Worm (Caenorhabditis elegans) whole organism, young adult: ENCODE measurements around the gene H34I24.1.
A peak's percentile ranks its signal among the peaks of the same experiment; 100 is the strongest.

Experiments
- C06A6.2 ChIP-seq: fragments of 200-800 bp; sonication (Bioruptor generic); conservative IDR thresholded peaks from 2 replicates; pipeline ENCODE4 v1.3.6; 2022; ENCODE audit warnings: missing genetic modification characterization, missing compliant biosample characterization
- D2030.7 ChIP-seq: fragments of 200-800 bp; sonication (Bioruptor generic); IDR thresholded peaks from 2 replicates; pipeline ENCODE4 v1.3.6; 2022; ENCODE audit warnings: missing genetic modification reagents, missing genetic modification characterization, missing compliant biosample characterization
- F22D6.2 ChIP-seq: sonication (generic microtip); optimal IDR thresholded peaks from 2 replicates; lab custom pipeline; 2016; ENCODE audit warnings: mild to moderate bottlenecking, missing genetic modification characterization, missing compliant biosample characterization
- F23B12.7 ChIP-seq: sonication (generic microtip); optimal IDR thresholded peaks from 2 replicates; lab custom pipeline; 2017; ENCODE audit warnings: missing genetic modification characterization, mild to moderate bottlenecking, missing compliant biosample characterization, antibody characterized with exemption, moderate library complexity; ENCODE audit not compliant: insufficient read depth
- F33H1.4 ChIP-seq: fragments of 200-800 bp; sonication (Bioruptor generic); IDR thresholded peaks from 2 replicates; pipeline ENCODE4 v1.3.6; 2022; ENCODE audit warnings: missing genetic modification reagents, missing genetic modification characterization, missing compliant biosample characterization
- F37B4.10 ChIP-seq: fragments of 200-800 bp; sonication (Bioruptor generic); IDR thresholded peaks from 2 replicates; pipeline ENCODE4 v1.3.6; 2022; ENCODE audit warnings: missing genetic modification characterization, missing compliant biosample characterization
- F49E8.2 ChIP-seq: sonication (generic microtip); optimal IDR thresholded peaks from 3 replicates; lab custom pipeline; 2017; ENCODE audit warnings: missing genetic modification characterization, mild to moderate bottlenecking, missing compliant biosample characterization, antibody characterized with exemption, moderate library complexity; ENCODE audit not compliant: insufficient read depth
- F52B5.7 ChIP-seq: sonication (generic microtip); optimal IDR thresholded peaks from 2 replicates; lab custom pipeline; 2016; ENCODE audit warnings: mild to moderate bottlenecking, missing genetic modification characterization, missing compliant biosample characterization
- Y53G8AR.9 ChIP-seq: fragments of 200-800 bp; sonication (Bioruptor generic); conservative IDR thresholded peaks from 2 replicates; pipeline ENCODE4 v1.3.6; 2022; ENCODE audit warnings: missing genetic modification reagents, missing genetic modification characterization, missing compliant biosample characterization
- Y67H2A.10 ChIP-seq: fragments of 200-800 bp; sonication (Bioruptor generic); conservative IDR thresholded peaks from 2 replicates; pipeline ENCODE4 v1.3.6; 2022; ENCODE audit warnings: missing genetic modification reagents, missing genetic modification characterization, missing compliant biosample characterization
- bed-1 ChIP-seq: fragments of 200-800 bp; sonication (Bioruptor generic); IDR thresholded peaks from 2 replicates; pipeline ENCODE4 v1.3.6; 2022; ENCODE audit warnings: missing genetic modification reagents, missing genetic modification characterization, missing compliant biosample characterization
- bed-2 ChIP-seq: fragments of 200-800 bp; sonication (Bioruptor generic); IDR thresholded peaks from 2 replicates; pipeline ENCODE4 v1.3.6; 2022; ENCODE audit warnings: missing genetic modification reagents, missing genetic modification characterization, missing compliant biosample characterization
- cebp-1 ChIP-seq, 2 experiments: fragments of 200-800 bp in 1 of 2; sonication (Bioruptor generic) in 1 of 2; sonication (generic microtip) in 1 of 2; IDR thresholded peaks in 1 of 2; optimal IDR thresholded peaks in 1 of 2; 2 replicates each; pipeline versions ENCODE4 v1.3.6 to Lab custom; 2017 to 2022; ENCODE audit warnings: missing compliant biosample characterization in 2 of 2, missing genetic modification characterization in 2 of 2, mild to moderate bottlenecking in 1 of 2, missing genetic modification reagents in 1 of 2, moderate library complexity in 1 of 2
- ceh-27 ChIP-seq: fragments of 200-800 bp; sonication (Bioruptor generic); optimal IDR thresholded peaks from 2 replicates; lab custom pipeline; 2018; ENCODE audit warnings: mild to moderate bottlenecking, missing genetic modification characterization, moderate library complexity, missing compliant biosample characterization
- ceh-79 ChIP-seq: sonication (generic microtip); optimal IDR thresholded peaks from 2 replicates; lab custom pipeline; 2017; ENCODE audit warnings: mild to moderate bottlenecking, missing genetic modification characterization, missing compliant biosample characterization
- chd-7 ChIP-seq: sonication (generic microtip); optimal IDR thresholded peaks from 2 replicates; lab custom pipeline; 2016; ENCODE audit warnings: mild to moderate bottlenecking, missing genetic modification characterization, moderate library complexity, missing compliant biosample characterization
- die-1 ChIP-seq: sonication (generic microtip); optimal IDR thresholded peaks from 2 replicates; lab custom pipeline; 2016; ENCODE audit warnings: missing genotype, mild to moderate bottlenecking, missing genetic modification characterization, missing compliant biosample characterization
- dpff-1 ChIP-seq: sonication (generic microtip); optimal IDR thresholded peaks from 2 replicates; lab custom pipeline; 2017; ENCODE audit warnings: mild to moderate bottlenecking, missing genetic modification characterization, missing compliant biosample characterization
- efl-1 ChIP-seq: fragments of 150-350 bp; optimal IDR thresholded peaks from 2 replicates; lab custom pipeline; 2014; ENCODE audit warnings: missing biosample characterization, missing genetic modification reagents, missing genetic modification characterization
- egrh-3 ChIP-seq: fragments of 200-800 bp; sonication (Bioruptor generic); IDR thresholded peaks from 2 replicates; pipeline ENCODE4 v1.3.6; 2022; ENCODE audit warnings: missing genetic modification reagents, missing genetic modification characterization, missing compliant biosample characterization
- ekl-4 ChIP-seq: fragments of 200-800 bp; sonication (Bioruptor generic); IDR thresholded peaks from 2 replicates; pipeline ENCODE4 v1.3.6; 2022; ENCODE audit warnings: missing genetic modification reagents, missing genetic modification characterization, missing compliant biosample characterization
- ets-4 ChIP-seq: fragments of 200-800 bp; sonication (Bioruptor generic); optimal IDR thresholded peaks from 2 replicates; lab custom pipeline; 2018; ENCODE audit warnings: mild to moderate bottlenecking, missing genetic modification characterization, missing compliant biosample characterization
- gei-17 ChIP-seq: fragments of 200-800 bp; sonication (Bioruptor generic); optimal IDR thresholded peaks from 2 replicates; lab custom pipeline; 2018; ENCODE audit warnings: mild to moderate bottlenecking, missing genetic modification characterization, missing compliant biosample characterization
- hlh-26 ChIP-seq: fragments of 200-800 bp; sonication (Bioruptor generic); conservative IDR thresholded peaks from 2 replicates; pipeline ENCODE4 v1.3.6; 2022; ENCODE audit warnings: missing genetic modification reagents, missing genetic modification characterization, missing compliant biosample characterization
- hmg-1.2 ChIP-seq: fragments of 200-800 bp; sonication (Bioruptor generic); IDR thresholded peaks from 2 replicates; pipeline ENCODE4 v1.3.6; 2022; ENCODE audit warnings: missing genetic modification reagents, missing genetic modification characterization, missing compliant biosample characterization
- hmg-20 ChIP-seq: fragments of 200-800 bp; sonication (Bioruptor generic); IDR thresholded peaks from 2 replicates; pipeline ENCODE4 v1.3.6; 2022; ENCODE audit warnings: missing genetic modification reagents, missing genetic modification characterization, missing compliant biosample characterization
- lag-1 ChIP-seq: fragments of 200-800 bp; sonication (Bioruptor generic); IDR thresholded peaks from 2 replicates; pipeline ENCODE4 v1.3.6; 2022; ENCODE audit warnings: missing genetic modification reagents, missing genetic modification characterization, missing compliant biosample characterization
- let-607 ChIP-seq, 2 experiments: fragments of 200-800 bp in 1 of 2; sonication (Bioruptor generic) in 1 of 2; sonication (generic microtip) in 1 of 2; optimal IDR thresholded peaks; 2 replicates each; lab custom pipeline; 2016 to 2018; ENCODE audit warnings: mild to moderate bottlenecking in 2 of 2, missing compliant biosample characterization in 2 of 2, missing genetic modification characterization in 2 of 2, moderate library complexity in 2 of 2, missing genotype in 1 of 2
- lin-35 ChIP-seq, 3 experiments: fragments of 150-350 bp in 2 of 3; sonication (generic microtip) in 1 of 3; optimal IDR thresholded peaks; 2 replicates each; lab custom pipeline; 2014 to 2018; ENCODE audit warnings: missing biosample characterization in 3 of 3, missing genetic modification characterization in 3 of 3, missing genetic modification reagents in 3 of 3
- madf-10 ChIP-seq: sonication (generic microtip); optimal IDR thresholded peaks from 2 replicates; lab custom pipeline; 2016; ENCODE audit warnings: mild to moderate bottlenecking, missing genetic modification characterization, missing compliant biosample characterization
- madf-3 ChIP-seq: fragments of 200-800 bp; sonication (Bioruptor generic); IDR thresholded peaks from 2 replicates; pipeline ENCODE4 v1.3.6; 2022; ENCODE audit warnings: missing genetic modification reagents, missing genetic modification characterization, missing compliant biosample characterization
- madf-6 ChIP-seq: fragments of 200-800 bp; sonication (Bioruptor generic); IDR thresholded peaks from 2 replicates; pipeline ENCODE4 v1.3.6; 2022; ENCODE audit warnings: missing genetic modification reagents, missing genetic modification characterization, missing compliant biosample characterization
- madf-8 ChIP-seq: fragments of 200-800 bp; sonication (Bioruptor generic); conservative IDR thresholded peaks from 2 replicates; pipeline ENCODE4 v1.3.6; 2022; ENCODE audit warnings: missing genetic modification reagents, missing genetic modification characterization, missing compliant biosample characterization
- mcd-1 ChIP-seq: fragments of 200-800 bp; sonication (Bioruptor generic); IDR thresholded peaks from 2 replicates; pipeline ENCODE4 v1.3.6; 2022; ENCODE audit warnings: missing genetic modification reagents, missing genetic modification characterization, missing compliant biosample characterization
- mel-28 ChIP-seq: sonication (generic microtip); optimal IDR thresholded peaks from 2 replicates; lab custom pipeline; 2016; ENCODE audit warnings: borderline replicate concordance, mild to moderate bottlenecking, missing genetic modification characterization, missing compliant biosample characterization
- nfya-1 ChIP-seq: sonication (generic microtip); optimal IDR thresholded peaks from 2 replicates; lab custom pipeline; 2017; ENCODE audit warnings: antibody characterized with exemption, missing compliant biosample characterization, missing genetic modification characterization, borderline replicate concordance; ENCODE audit not compliant: insufficient read depth
- nfyb-1 ChIP-seq: fragments of 200-800 bp; sonication (Bioruptor generic); IDR thresholded peaks from 2 replicates; pipeline ENCODE4 v1.3.6; 2022; ENCODE audit warnings: missing genetic modification reagents, missing genetic modification characterization, missing compliant biosample characterization
- nhr-80 ChIP-seq: sonication (generic microtip); optimal IDR thresholded peaks from 2 replicates; lab custom pipeline; 2016; ENCODE audit warnings: missing genetic modification characterization, missing compliant biosample characterization
- pha-4 ChIP-seq: fragments of 150-350 bp; sonication (generic microtip); optimal IDR thresholded peaks from 2 replicates; lab custom pipeline; 2014; ENCODE audit warnings: missing biosample characterization, missing genetic modification reagents, missing genetic modification characterization
- rec-8 ChIP-seq, 2 experiments: sonication (generic microtip); optimal IDR thresholded peaks; 2 replicates each; lab custom pipeline; 2016; ENCODE audit warnings: mild to moderate bottlenecking in 2 of 2, missing genetic modification characterization in 2 of 2, missing genetic modification reagents in 2 of 2, missing genotype in 2 of 2, missing biosample characterization in 1 of 2, missing compliant biosample characterization in 1 of 2, moderate library complexity in 1 of 2
- repo-1 ChIP-seq: sonication (generic microtip); optimal IDR thresholded peaks from 2 replicates; lab custom pipeline; 2017; ENCODE audit warnings: mild to moderate bottlenecking, missing genetic modification characterization, missing compliant biosample characterization
- rpc-1 ChIP-seq, 2 experiments: fragments of 150-350 bp in 1 of 2; sonication (generic microtip) in 1 of 2; optimal IDR thresholded peaks; 2 replicates each; lab custom pipeline; 2014 to 2018; ENCODE audit warnings: missing biosample characterization in 1 of 2, missing genetic modification characterization in 1 of 2, missing genetic modification reagents in 1 of 2, missing genotype in 1 of 2
- sptf-2 ChIP-seq: fragments of 200-800 bp; sonication (Bioruptor generic); optimal IDR thresholded peaks from 2 replicates; lab custom pipeline; 2018; ENCODE audit warnings: mild to moderate bottlenecking, missing genetic modification characterization, missing compliant biosample characterization
- unc-62 ChIP-seq: fragments of 150-350 bp; optimal IDR thresholded peaks from 2 replicates; lab custom pipeline; 2014; ENCODE audit warnings: missing biosample characterization, missing genetic modification reagents, missing genetic modification characterization
- xnd-1 ChIP-seq: sonication (generic microtip); optimal IDR thresholded peaks from 2 replicates; lab custom pipeline; 2016; ENCODE audit warnings: missing genotype, missing genetic modification reagents, missing genetic modification characterization, missing compliant biosample characterization
- ztf-18 ChIP-seq: sonication (generic microtip); optimal IDR thresholded peaks from 2 replicates; lab custom pipeline; 2016; ENCODE audit warnings: missing genotype, mild to moderate bottlenecking, missing genetic modification characterization, missing compliant biosample characterization
- ztf-22 ChIP-seq: fragments of 200-800 bp; sonication (Bioruptor generic); optimal IDR thresholded peaks from 2 replicates; lab custom pipeline; 2018; ENCODE audit warnings: mild to moderate bottlenecking, missing genetic modification characterization, moderate library complexity, missing compliant biosample characterization

Gene H34I24.1

ce11 chrIII:2804461-2804860 is 42.4 kb upstream of the H34I24.1 start (continued):
- no peak for TF ChIP-seq repo-1 (tag; lab: Kevin White, UChicago)
- TF ChIP-seq ekl-4 (GFP tag; lab: Robert Waterston, UW) = no peak
- TF ChIP-seq nhr-80 (tag; lab: Kevin White, UChicago) = peak; percentile 50
- no peak for TF ChIP-seq let-607 (tag; optimal IDR thresholded peaks at IDR 0.05; lab: Kevin White, UChicago)
- TF ChIP-seq cebp-1 (GFP tag; IDR thresholded peaks at IDR 0.05; lab: Robert Waterston, UW) = no peak
- peak; percentile 5 for TF ChIP-seq cebp-1 (tag; optimal IDR thresholded peaks at IDR 0.05; lab: Kevin White, UChicago)
- TF ChIP-seq ets-4 (GFP tag; lab: Kevin White, UChicago) = no peak
- TF ChIP-seq rpc-1 (optimal IDR thresholded peaks at IDR 0.05; lab: Kevin White, UChicago) = no peak
- no peak for TF ChIP-seq rpc-1 (tag; optimal IDR thresholded peaks at IDR 0.05; lab: Kevin White, UChicago)
- TF ChIP-seq mcd-1 (GFP tag; lab: Robert Waterston, UW) = peak; percentile 65
- peak in 1 of 3 experiments; percentile 35 for TF ChIP-seq lin-35 (GFP tag; optimal IDR thresholded peaks at IDR 0.05; lab: Kevin White, UChicago)
- TF ChIP-seq bed-1 (GFP tag; lab: Robert Waterston, UW) = no peak
- TF ChIP-seq hmg-1.2 (GFP tag; lab: Robert Waterston, UW) = peak; percentile 75
- TF ChIP-seq chd-7 = no peak
- no peak for TF ChIP-seq dpff-1
- TF ChIP-seq bed-2 (GFP tag; lab: Robert Waterston, UW) = no peak
- no peak for TF ChIP-seq F22D6.2 (tag; lab: Kevin White, UChicago)
- no peak for TF ChIP-seq F23B12.7
- no peak for TF ChIP-seq hmg-20 (GFP tag; lab: Robert Waterston, UW)
- no peak for TF ChIP-seq ceh-27
- TF ChIP-seq F52B5.7 = no peak
- TF ChIP-seq lag-1 = no peak
- TF ChIP-seq madf-8 (GFP tag; lab: Robert Waterston, UW) = no peak
- no peak for TF ChIP-seq Y53G8AR.9
- peak; percentile 84 for TF ChIP-seq pha-4 (tag; lab: Kevin White, UChicago)
- no peak for TF ChIP-seq madf-10 (tag; lab: Kevin White, UChicago)
- no peak for TF ChIP-seq xnd-1 (tag; lab: Kevin White, UChicago)
- TF ChIP-seq nfyb-1 (GFP tag; lab: Robert Waterston, UW) = no peak
- no peak for TF ChIP-seq sptf-2 (GFP tag; lab: Kevin White, UChicago)
- TF ChIP-seq F49E8.2 (tag; lab: Kevin White, UChicago) = no peak
- TF ChIP-seq D2030.7 (GFP tag; lab: Robert Waterston, UW) = no peak
- TF ChIP-seq F37B4.10 (GFP tag; lab: Robert Waterston, UW) = no peak

ce11 chrIII:2805084-2805483 is 41.8 kb upstream of the H34I24.1 start, which contains the start of gene Y71H2AM.3:
Gene Y71H2AM.3, plus strand, starts transcription at chrIII:2805430.
- TF ChIP-seq efl-1 (GFP tag; lab: Kevin White, UChicago) = peak; percentile 72
- no peak for TF ChIP-seq ztf-22 (GFP tag; lab: Kevin White, UChicago)
- peak; percentile 93 for TF ChIP-seq mcd-1 (GFP tag; lab: Robert Waterston, UW)
- no peak for TF ChIP-seq ceh-79
- TF ChIP-seq egrh-3 (GFP tag; lab: Robert Waterston, UW) = no peak
- TF ChIP-seq hlh-26 (GFP tag; lab: Robert Waterston, UW) = no peak
- TF ChIP-seq mel-28 = no peak
- no peak for TF ChIP-seq ztf-18 (tag; lab: Kevin White, UChicago)
- no peak for TF ChIP-seq cebp-1 (GFP tag; IDR thresholded peaks at IDR 0.05; lab: Robert Waterston, UW)
- TF ChIP-seq cebp-1 (tag; optimal IDR thresholded peaks at IDR 0.05; lab: Kevin White, UChicago) = no peak
- no peak for TF ChIP-seq rec-8 (tag; optimal IDR thresholded peaks at IDR 0.05; lab: Kevin White, UChicago)
- TF ChIP-seq F33H1.4 (GFP tag; lab: Robert Waterston, UW) = peak; percentile 9; the same call in 1 of the 2 replicates
- TF ChIP-seq lin-35 (GFP tag; optimal IDR thresholded peaks at IDR 0.05; lab: Kevin White, UChicago) = peak in 2 of 3 experiments; percentile 42 to 92
- no peak for TF ChIP-seq gei-17 (GFP tag; lab: Kevin White, UChicago)
- TF ChIP-seq madf-3 (GFP tag; lab: Robert Waterston, UW) = no peak
- TF ChIP-seq unc-62 (GFP tag; lab: Kevin White, UChicago) = no peak
- TF ChIP-seq nfya-1 (tag; lab: Kevin White, UChicago) = no peak
- no peak for TF ChIP-seq Y67H2A.10
- TF ChIP-seq die-1 (tag; lab: Kevin White, UChicago) = no peak
- TF ChIP-seq C06A6.2 (GFP tag; lab: Robert Waterston, UW) = no peak
- TF ChIP-seq madf-6 (GFP tag; lab: Robert Waterston, UW) = no peak
